Worm (Caenorhabditis elegans) whole organism, midembryonic: ENCODE measurements around the gene C43D7.7.

Source experiments
- cog-1 ChIP-seq: sonication (generic microtip); optimal IDR thresholded peaks from 2 replicates; lab custom pipeline; 2016; ENCODE audit warnings: missing genetic modification characterization, missing compliant biosample characterization
- flt-1 ChIP-seq: fragments of 200-800 bp; sonication (Bioruptor generic); IDR thresholded peaks from 2 replicates; pipeline ENCODE4 v1.3.6; 2022; ENCODE audit warnings: missing genetic modification characterization, missing compliant biosample characterization

DNA sequence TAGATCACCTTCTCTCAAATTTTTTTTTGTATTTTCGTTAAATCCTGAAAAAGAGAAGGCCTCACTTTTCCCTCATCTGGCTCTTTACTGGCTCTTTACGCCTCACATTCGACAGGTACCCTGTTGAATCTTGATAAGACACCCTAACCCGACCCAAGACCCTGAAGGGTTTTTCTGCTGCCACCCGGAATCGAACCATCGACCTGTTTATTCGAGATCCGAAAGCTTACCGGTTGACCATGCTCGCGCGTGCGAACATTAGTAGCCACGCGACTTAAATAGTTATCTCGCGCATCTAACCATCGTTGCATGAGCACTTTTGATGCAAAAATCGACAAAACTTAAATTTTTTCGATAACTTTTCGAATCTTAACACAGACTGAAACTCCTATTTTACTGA lies 35.9 kb upstream of the C43D7.7 start:
- TF ChIP-seq cog-1 (no peak), flt-1 (no peak)
